Worm (Caenorhabditis elegans) whole organism, L4/young adult: Measurements from ENCODE around the gene phf-10.

Experiments
- W03F9.2 ChIP-seq: fragments of 150-350 bp; optimal IDR thresholded peaks from 2 replicates; lab custom pipeline; 2014; ENCODE audit warnings: missing biosample characterization, missing genetic modification characterization
- him-1 ChIP-seq: sonication (generic microtip); optimal IDR thresholded peaks from 2 replicates; lab custom pipeline; 2016; ENCODE audit warnings: missing genotype, missing genetic modification reagents, missing genetic modification characterization, missing compliant biosample characterization

DNA sequence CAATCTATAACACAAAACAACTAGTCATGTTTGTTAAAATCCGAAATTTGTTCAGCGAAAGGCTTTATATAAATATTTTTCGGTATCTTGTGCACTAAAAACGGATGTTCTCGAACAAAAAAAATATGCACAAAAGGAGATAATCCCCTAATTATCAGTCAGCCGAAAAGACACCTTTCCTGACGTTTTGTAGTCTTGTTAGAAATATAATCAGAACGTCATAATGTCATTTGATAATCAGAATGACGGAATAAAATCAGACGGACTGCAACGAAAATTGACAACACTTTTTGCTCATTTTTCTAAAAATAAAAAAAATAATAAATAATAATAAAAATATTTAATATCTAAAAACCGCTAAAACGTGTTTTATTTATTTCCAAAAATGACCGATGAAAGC lies 27.4 kb downstream of the phf-10 start:
- TF ChIP-seq him-1 (tag; lab: Kevin White, UChicago) (no peak), W03F9.2 (tag; lab: Kevin White, UChicago) (no peak)
